Fruit fly (Drosophila melanogaster) whole organism, embryonic: ENCODE results near the gene Nepl13.

Experiments used
- Bdp1 ChIP-seq: fragments of 200-800 bp; sonication (Bioruptor generic); optimal IDR thresholded peaks from 3 replicates; lab custom pipeline; 2016; ENCODE audit warnings: missing biosample characterization, missing genetic modification characterization
- Bteb2 ChIP-seq: fragments of 200-800 bp; sonication (Bioruptor generic); optimal IDR thresholded peaks from 2 replicates; lab custom pipeline; 2016; ENCODE audit warnings: missing biosample characterization, missing genetic modification characterization
- CG3847 ChIP-seq: fragments of 200-800 bp; sonication (Bioruptor generic); IDR thresholded peaks from 2 replicates; pipeline ENCODE4 v1.3.6; 2022; ENCODE audit warnings: missing biosample characterization, missing genetic modification characterization
- Elba2 ChIP-seq: fragments of 200-800 bp; sonication (Bioruptor generic); optimal IDR thresholded peaks from 3 replicates; lab custom pipeline; 2016; ENCODE audit warnings: missing biosample characterization, missing genetic modification characterization
- Kr ChIP-seq: fragments of 200-800 bp; sonication (Bioruptor generic); optimal IDR thresholded peaks from 2 replicates; lab custom pipeline; 2017; ENCODE audit warnings: missing biosample characterization, mild to moderate bottlenecking, missing genetic modification characterization
- hkb ChIP-seq, 2 experiments: fragments of 200-800 bp in 1 of 2; fragments of >200 bp in 1 of 2; sonication (Bioruptor generic) in 1 of 2; IDR thresholded peaks in 1 of 2; optimal IDR thresholded peaks in 1 of 2; 2 replicates each; pipeline versions ENCODE4 v1.3.6 to Lab custom; 2017 to 2022; ENCODE audit warnings: missing biosample characterization in 1 of 2, missing genetic modification characterization in 1 of 2
- schlank ChIP-seq: fragments of 200-800 bp; sonication (Bioruptor generic); optimal IDR thresholded peaks from 2 replicates; lab custom pipeline; 2018; ENCODE audit warnings: missing biosample characterization, mild to moderate bottlenecking, missing genetic modification characterization

DNA sequence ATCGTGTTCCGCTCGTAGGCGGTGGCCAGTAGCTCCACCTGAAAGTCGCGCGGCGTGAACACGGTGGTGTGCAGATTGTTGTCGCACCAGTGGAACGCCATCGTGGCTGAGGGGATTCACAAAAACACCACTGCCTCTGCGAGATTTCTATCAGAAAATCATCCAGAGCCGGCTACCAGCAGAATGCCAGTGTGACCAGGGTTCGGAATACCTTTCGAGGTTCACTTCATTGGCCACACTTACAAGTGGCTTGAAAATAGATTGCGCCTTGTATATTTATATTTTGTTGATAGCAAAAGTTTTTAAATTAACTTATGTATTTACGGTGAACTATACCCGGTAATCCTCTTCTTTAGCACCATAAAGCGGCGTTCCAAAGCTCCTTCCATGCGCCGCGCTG is 19.9 kb downstream of the Nepl13 start, which contains the start of the genes Dcr-1 and CG6985:
- no peak for TF ChIP-seq CG3847 (GFP tag; lab: Robert Waterston, UW)
- TF ChIP-seq Elba2 (GFP tag; lab: Kevin White, UChicago) = no peak
- no peak for TF ChIP-seq Bteb2 (GFP tag; lab: Kevin White, UChicago)
- TF ChIP-seq hkb (optimal IDR thresholded peaks at IDR 0.05; lab: Kevin White, UChicago) = no peak
- no peak for TF ChIP-seq hkb (GFP tag; IDR thresholded peaks at IDR 0.05; lab: Robert Waterston, UW)
- TF ChIP-seq schlank = no peak
- no peak for TF ChIP-seq Kr (GFP tag; lab: Kevin White, UChicago)
- TF ChIP-seq Bdp1 = no peak
